Worm (Caenorhabditis elegans) whole organism, young adult: ENCODE measurements around the gene col-176.

ENCODE experiments used
- Y53F4B.3 ChIP-seq: fragments of 200-800 bp; sonication (Bioruptor generic); IDR thresholded peaks from 2 replicates; pipeline ENCODE4 v1.3.6; 2022; ENCODE audit warnings: missing genetic modification reagents, missing genetic modification characterization, missing compliant biosample characterization
- lin-26 ChIP-seq: fragments of 200-800 bp; sonication (Bioruptor generic); IDR thresholded peaks from 2 replicates; pipeline ENCODE4 v1.3.6; 2022; ENCODE audit warnings: missing genetic modification reagents, missing genetic modification characterization, missing compliant biosample characterization
- mcd-1 ChIP-seq: fragments of 200-800 bp; sonication (Bioruptor generic); IDR thresholded peaks from 2 replicates; pipeline ENCODE4 v1.3.6; 2022; ENCODE audit warnings: missing genetic modification reagents, missing genetic modification characterization, missing compliant biosample characterization
- nfyb-1 ChIP-seq: fragments of 200-800 bp; sonication (Bioruptor generic); IDR thresholded peaks from 2 replicates; pipeline ENCODE4 v1.3.6; 2022; ENCODE audit warnings: missing genetic modification reagents, missing genetic modification characterization, missing compliant biosample characterization
- tbx-9 ChIP-seq: sonication (generic microtip); optimal IDR thresholded peaks from 2 replicates; lab custom pipeline; 2016; ENCODE audit warnings: borderline replicate concordance, missing genetic modification characterization, inconsistent platforms, missing compliant biosample characterization
- unc-62 ChIP-seq: fragments of 150-350 bp; optimal IDR thresholded peaks from 2 replicates; lab custom pipeline; 2014; ENCODE audit warnings: missing biosample characterization, missing genetic modification reagents, missing genetic modification characterization

DNA sequence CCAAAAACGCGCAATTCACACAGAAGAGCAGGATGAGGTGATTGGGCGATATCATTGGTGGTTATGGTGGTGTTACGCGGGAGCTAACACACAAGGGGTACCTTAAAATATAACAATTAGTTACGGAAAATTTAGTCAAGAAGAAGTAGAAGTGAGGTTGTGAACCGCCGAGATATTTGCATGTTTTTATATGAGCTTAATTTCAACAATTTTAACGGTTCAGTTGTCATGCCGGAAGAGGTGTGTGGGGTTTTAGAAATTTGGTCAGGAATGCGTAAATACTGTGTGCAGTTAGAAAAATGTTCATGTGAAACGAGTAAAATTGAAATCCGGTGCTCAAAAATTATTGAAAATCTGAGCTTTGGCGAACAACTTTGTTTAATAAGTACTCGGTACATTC, 15.5 kb downstream of the col-176 start, which contains the start of gene flp-3:
- no peak for TF ChIP-seq lin-26 (GFP tag; lab: Robert Waterston, UW)
- TF ChIP-seq Y53F4B.3: no peak
- TF ChIP-seq mcd-1: no peak
- no peak for TF ChIP-seq nfyb-1 (GFP tag; lab: Robert Waterston, UW)
- TF ChIP-seq unc-62 (GFP tag; lab: Kevin White, UChicago): no peak
- TF ChIP-seq tbx-9 (tag; lab: Kevin White, UChicago): no peak
